Worm (Caenorhabditis elegans): ENCODE data around the gene F59F5.7.

- TF ChIP-seq him-1 (tag; optimal IDR thresholded peaks at IDR 0.05) (no peak), dao-5 (tag; optimal IDR thresholded peaks at IDR 0.05) (no peak), W03F9.2 (tag; optimal IDR thresholded peaks at IDR 0.05) (no peak)
These were observed 2.5 kb upstream of the F59F5.7 start for ce11 chrX:10556764-10557163.
